Worm (Caenorhabditis elegans): ENCODE measurements around the gene clec-160.

- no peak for TF ChIP-seq npax-4 (tag; optimal IDR thresholded peaks at IDR 0.05)
- no peak for TF ChIP-seq lin-11 (tag; optimal IDR thresholded peaks at IDR 0.05)
- TF ChIP-seq unc-86 (tag; optimal IDR thresholded peaks at IDR 0.05) = no peak
- no peak for TF ChIP-seq nhr-11 (tag; optimal IDR thresholded peaks at IDR 0.05)
- TF ChIP-seq C38D4.7 (GFP tag; optimal IDR thresholded peaks at IDR 0.05) = no peak
- no peak for TF ChIP-seq ceh-9 (tag; optimal IDR thresholded peaks at IDR 0.05)
- no peak for TF ChIP-seq zip-5 (tag; optimal IDR thresholded peaks at IDR 0.05)
- no peak for TF ChIP-seq ceh-14 (tag; optimal IDR thresholded peaks at IDR 0.05)
- no peak for TF ChIP-seq F13H6.1 (tag; optimal IDR thresholded peaks at IDR 0.05)
- TF ChIP-seq elt-2 (tag; optimal IDR thresholded peaks at IDR 0.05) = no peak
- no peak for TF ChIP-seq sox-2 (GFP tag; IDR thresholded peaks at IDR 0.05)
Observed at ce11 chrIII:8303440-8303839, 27.7 kb upstream of the clec-160 start.
